Worm (Caenorhabditis elegans) whole organism, L1 larva: Measurements from ENCODE around the gene D2063.1.

Source experiments
- dpl-1 ChIP-seq, 3 experiments: fragments of 150-350 bp in 2 of 3; sonication (generic microtip) in 1 of 3; optimal IDR thresholded peaks; 2 replicates each; lab custom pipeline; 2014 to 2017; ENCODE audit warnings: missing biosample characterization in 3 of 3, missing genetic modification characterization in 3 of 3, missing genetic modification reagents in 3 of 3

D2063.1 gene

ce11 chrV:4377622-4378021 is 50.7 kb downstream of the D2063.1 start, which contains the start of gene F32D1.8:
TSS of gene F32D1.8 (minus strand) at chrV:4377722.
- no peak for TF ChIP-seq dpl-1 (GFP tag; optimal IDR thresholded peaks at IDR 0.05; lab: Kevin White, UChicago)
